Fruit fly (Drosophila melanogaster) whole organism, wandering third instar larva: Measurements from ENCODE around the gene slx1.

ENCODE experiments used
- Abd-B ChIP-seq: fragments of >200 bp; optimal IDR thresholded peaks from 2 replicates; lab custom pipeline; 2017; ENCODE audit warnings: missing biosample characterization, missing genetic modification characterization
- CG32264 ChIP-seq: fragments of 200-800 bp; sonication (Bioruptor generic); optimal IDR thresholded peaks from 2 replicates; lab custom pipeline; 2016; ENCODE audit warnings: missing biosample characterization, missing genetic modification characterization
- CG9705 ChIP-seq: fragments of 200-800 bp; sonication (Bioruptor generic); optimal IDR thresholded peaks from 2 replicates; lab custom pipeline; 2018; ENCODE audit warnings: missing biosample characterization, mild to moderate bottlenecking, missing genetic modification characterization
- CrebA ChIP-seq: fragments of 200-800 bp; sonication (Bioruptor generic); optimal IDR thresholded peaks from 2 replicates; lab custom pipeline; 2016; ENCODE audit warnings: missing biosample characterization, mild to moderate bottlenecking, missing genetic modification characterization, borderline replicate concordance
- Dfd ChIP-seq: fragments of >200 bp; optimal IDR thresholded peaks from 2 replicates; lab custom pipeline; 2017; ENCODE audit warnings: missing biosample characterization, missing genetic modification characterization
- Dif ChIP-seq: fragments of 200-275, 200-300 bp; sonication (Bioruptor generic); optimal IDR thresholded peaks from 2 replicates; lab custom pipeline; 2018; ENCODE audit warnings: missing biosample characterization, missing genetic modification characterization; ENCODE audit not compliant: partially characterized antibody
- GATAd ChIP-seq: sonication (Bioruptor generic); optimal IDR thresholded peaks from 2 replicates; lab custom pipeline; 2016; ENCODE audit warnings: missing biosample characterization, missing genetic modification characterization
- HLH106 ChIP-seq: fragments of 200-800 bp; optimal IDR thresholded peaks from 3 replicates; lab custom pipeline; 2019; ENCODE audit warnings: missing biosample characterization, mild to moderate bottlenecking, missing genetic modification characterization, moderate library complexity
- Hnf4 ChIP-seq: fragments of 200-800 bp; sonication (Bioruptor generic); optimal IDR thresholded peaks from 2 replicates; lab custom pipeline; 2016; ENCODE audit warnings: missing biosample characterization, mild to moderate bottlenecking, missing genetic modification characterization
- Hr78 ChIP-seq: fragments of >200 bp; optimal IDR thresholded peaks from 2 replicates; lab custom pipeline; 2017; ENCODE audit warnings: missing biosample characterization, missing genetic modification characterization
- Hr83 ChIP-seq: fragments of 200-300 bp; sonication (Bioruptor generic); optimal IDR thresholded peaks from 2 replicates; lab custom pipeline; 2016; ENCODE audit warnings: missing biosample characterization, mild to moderate bottlenecking, missing genetic modification characterization, moderate library complexity; ENCODE audit not compliant: poor library complexity, severe bottlenecking
- Jra ChIP-seq: sonication (Bioruptor generic); optimal IDR thresholded peaks from 2 replicates; lab custom pipeline; 2016; ENCODE audit warnings: missing biosample characterization, missing genetic modification characterization
- Mio ChIP-seq: sonication (Bioruptor generic); optimal IDR thresholded peaks from 2 replicates; lab custom pipeline; 2016; ENCODE audit warnings: missing biosample characterization, missing genetic modification characterization
- Myc ChIP-seq: fragments of >200 bp; optimal IDR thresholded peaks from 2 replicates; lab custom pipeline; 2017
- N ChIP-seq: fragments of >200 bp; optimal IDR thresholded peaks from 2 replicates; lab custom pipeline; 2018; ENCODE audit warnings: missing biosample characterization, missing external identifiers, missing genetic modification characterization
- Rel ChIP-seq, 2 experiments: fragments of 200-800 bp; sonication (Bioruptor generic) in 1 of 2; optimal IDR thresholded peaks; 2 replicates in 1 of 2; 3 replicates in 1 of 2; lab custom pipeline; 2016 to 2019; ENCODE audit warnings: mild to moderate bottlenecking in 2 of 2, missing biosample characterization in 2 of 2, missing genetic modification characterization in 2 of 2, moderate library complexity in 1 of 2
- Sp1 ChIP-seq: fragments of 200-800 bp; sonication (Bioruptor generic); optimal IDR thresholded peaks from 3 replicates; lab custom pipeline; 2019; ENCODE audit warnings: missing biosample characterization, mild to moderate bottlenecking, missing genetic modification characterization, moderate library complexity
- Vsx2 ChIP-seq: fragments of 200-300, 225-300 bp; sonication (Bioruptor generic); optimal IDR thresholded peaks from 2 replicates; lab custom pipeline; 2018; ENCODE audit warnings: missing biosample characterization, missing genetic modification characterization; ENCODE audit not compliant: partially characterized antibody
- br ChIP-seq: fragments of 200-800 bp; sonication (Bioruptor generic); optimal IDR thresholded peaks from 2 replicates; lab custom pipeline; 2016; ENCODE audit warnings: missing biosample characterization, missing genetic modification characterization
- dl ChIP-seq, 2 experiments: fragments of 175-275, 200-275 bp in 1 of 2; fragments of 200-275 bp in 1 of 2; sonication (Bioruptor generic); optimal IDR thresholded peaks; lab custom pipeline; 2018; ENCODE audit warnings: mild to moderate bottlenecking in 2 of 2, missing biosample characterization in 2 of 2, missing genetic modification characterization in 2 of 2, moderate library complexity in 2 of 2; ENCODE audit not compliant: partially characterized antibody in 2 of 2, insufficient read depth in 1 of 2
- dmrt93B ChIP-seq: fragments of 200-800 bp; sonication (Bioruptor generic); optimal IDR thresholded peaks from 2 replicates; lab custom pipeline; 2018; ENCODE audit warnings: missing biosample characterization, mild to moderate bottlenecking, missing genetic modification characterization
- dsf ChIP-seq: sonication (Bioruptor generic); optimal IDR thresholded peaks from 2 replicates; lab custom pipeline; 2016; ENCODE audit warnings: missing biosample characterization, missing genetic modification characterization, borderline replicate concordance
- ey ChIP-seq: fragments of 200-800 bp; sonication (Bioruptor generic); optimal IDR thresholded peaks from 2 replicates; lab custom pipeline; 2016; ENCODE audit warnings: missing biosample characterization, missing genetic modification characterization
- foxo ChIP-seq, 2 experiments: fragments of 200-800 bp; sonication (Bioruptor generic); optimal IDR thresholded peaks; 2 replicates in 1 of 2; 3 replicates in 1 of 2; lab custom pipeline; 2016 to 2017; ENCODE audit warnings: missing biosample characterization in 2 of 2, missing genetic modification characterization in 2 of 2
- fru ChIP-seq: fragments of 200-800 bp; sonication (Bioruptor generic); optimal IDR thresholded peaks from 3 replicates; lab custom pipeline; 2016; ENCODE audit warnings: missing biosample characterization, mild to moderate bottlenecking, missing genetic modification characterization
- h ChIP-seq: fragments of 200-800 bp; sonication (Bioruptor generic); optimal IDR thresholded peaks from 3 replicates; lab custom pipeline; 2016; ENCODE audit warnings: missing biosample characterization, mild to moderate bottlenecking, missing genetic modification characterization
- jim ChIP-seq: fragments of 175-275, 200-325 bp; sonication (Bioruptor generic); optimal IDR thresholded peaks from 2 replicates; lab custom pipeline; 2016; ENCODE audit warnings: missing biosample characterization, mild to moderate bottlenecking, missing genetic modification characterization
- lola ChIP-seq: fragments of >200 bp; optimal IDR thresholded peaks from 2 replicates; lab custom pipeline; 2017; ENCODE audit warnings: missing biosample characterization, missing genetic modification characterization
- pan ChIP-seq: fragments of >200 bp; optimal IDR thresholded peaks from 2 replicates; lab custom pipeline; 2017
- psq ChIP-seq: fragments of 200-800 bp; sonication (Bioruptor generic); optimal IDR thresholded peaks from 3 replicates; lab custom pipeline; 2017; ENCODE audit warnings: missing biosample characterization, mild to moderate bottlenecking, missing genetic modification characterization, moderate library complexity
- rgr ChIP-seq: fragments of 200-800 bp; sonication (Bioruptor generic); optimal IDR thresholded peaks from 3 replicates; lab custom pipeline; 2016; ENCODE audit warnings: missing biosample characterization, mild to moderate bottlenecking, missing genetic modification characterization
- sage ChIP-seq: fragments of 200-800 bp; sonication (Bioruptor generic); optimal IDR thresholded peaks from 2 replicates; lab custom pipeline; 2016; ENCODE audit warnings: missing biosample characterization, mild to moderate bottlenecking, missing genetic modification characterization
- sv ChIP-seq: fragments of 200-800 bp; sonication (Bioruptor generic); optimal IDR thresholded peaks from 3 replicates; lab custom pipeline; 2016; ENCODE audit warnings: missing biosample characterization, missing genetic modification characterization
- tai ChIP-seq: sonication (Bioruptor generic); optimal IDR thresholded peaks from 2 replicates; lab custom pipeline; 2016; ENCODE audit warnings: missing biosample characterization, missing genetic modification characterization
- usp ChIP-seq: fragments of >200 bp; optimal IDR thresholded peaks from 2 replicates; lab custom pipeline; 2017; ENCODE audit warnings: missing biosample characterization, missing genetic modification characterization
- woc ChIP-seq: sonication (Bioruptor generic); optimal IDR thresholded peaks from 2 replicates; lab custom pipeline; 2016; ENCODE audit warnings: missing biosample characterization, mild to moderate bottlenecking, missing genetic modification characterization

Gene slx1

DNA sequence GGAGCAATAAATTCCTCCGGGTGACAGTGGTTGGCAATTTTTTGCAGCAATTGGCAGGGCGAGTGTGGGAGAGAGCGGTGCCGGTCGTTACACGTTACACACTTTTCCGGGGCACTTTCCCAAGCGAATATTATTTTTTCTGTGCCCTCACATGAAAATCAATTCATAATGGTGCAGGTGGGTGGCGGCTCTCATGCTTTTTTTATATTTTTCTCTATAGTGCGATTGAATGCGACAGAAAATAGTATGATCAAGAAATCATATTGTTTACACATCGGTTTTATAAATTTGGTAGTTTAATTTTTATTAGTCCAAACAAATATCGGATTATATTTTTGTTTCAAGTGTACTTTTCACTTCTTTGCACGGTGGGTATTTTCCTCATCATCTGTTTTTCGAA lies 19.9 kb downstream of the slx1 start:
- TF ChIP-seq CG32264 (GFP tag; lab: Kevin White, UChicago) (no peak), sv (GFP tag; lab: Kevin White, UChicago) (no peak), Myc (lab: Kevin White, UChicago) (no peak), Sp1 (GFP tag; lab: Kevin White, UChicago) (no peak), br (GFP tag; lab: Kevin White, UChicago) (no peak), GATAd (GFP tag; lab: Kevin White, UChicago) (no peak), dmrt93B (no peak), psq (GFP tag; lab: Kevin White, UChicago) (no peak), Dif (no peak), rgr (no peak), Hnf4 (GFP tag; lab: Kevin White, UChicago) (no peak), woc (GFP tag; lab: Kevin White, UChicago) (no peak), CG9705 (no peak), dl (GFP tag; optimal IDR thresholded peaks at IDR 0.05; lab: Kevin White, UChicago; ENCODE audit: insufficient read depth in 1 of 2, partially characterized antibody in 2 of 2) (no peak), jim (no peak), Hr83 (no peak), HLH106 (tag; lab: Kevin White, UChicago) (no peak), h (GFP tag; lab: Kevin White, UChicago) (no peak), Jra (no peak)

DNA sequence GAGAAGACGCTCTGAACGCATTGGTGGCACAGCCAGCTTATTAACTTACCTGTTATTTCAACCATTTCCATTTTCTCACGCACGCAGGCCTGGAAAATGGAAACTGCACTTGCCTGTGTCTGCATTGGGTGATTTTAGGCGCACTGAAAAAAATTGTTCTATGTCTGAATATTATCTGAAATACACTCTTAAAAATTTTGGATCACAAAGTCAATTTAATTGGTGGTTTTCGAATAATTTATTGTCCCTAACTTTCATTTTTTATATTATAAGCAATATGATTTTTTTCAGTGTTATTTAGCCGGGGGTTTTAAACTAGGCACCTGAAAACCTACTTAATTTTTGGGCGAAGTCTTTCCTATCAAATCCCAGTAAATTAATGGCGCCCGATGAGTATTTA lies 21.3 kb downstream of the slx1 start:
- TF ChIP-seq Abd-B (GFP tag; lab: Kevin White, UChicago) (no peak), woc (GFP tag; lab: Kevin White, UChicago) (no peak), N (no peak), Dif (no peak), ey (peak; percentile 8), CrebA (no peak), dsf (GFP tag; lab: Kevin White, UChicago) (no peak), Hr78 (GFP tag; lab: Kevin White, UChicago) (no peak), CG9705 (no peak), GATAd (GFP tag; lab: Kevin White, UChicago) (no peak), Rel (GFP tag; optimal IDR thresholded peaks at IDR 0.05; lab: Kevin White, UChicago) (no peak), Rel (tag; optimal IDR thresholded peaks at IDR 0.05; lab: Kevin White, UChicago) (no peak), br (GFP tag; lab: Kevin White, UChicago) (no peak), h (GFP tag; lab: Kevin White, UChicago) (peak; percentile 9), dmrt93B (no peak), sv (GFP tag; lab: Kevin White, UChicago) (peak; percentile 49), Hnf4 (GFP tag; lab: Kevin White, UChicago) (peak; percentile 25), dl (GFP tag; optimal IDR thresholded peaks at IDR 0.05; lab: Kevin White, UChicago; ENCODE audit: insufficient read depth in 1 of 2, partially characterized antibody in 2 of 2) (no peak), psq (GFP tag; lab: Kevin White, UChicago) (no peak), tai (GFP tag; lab: Kevin White, UChicago) (no peak), Dfd (no peak), rgr (no peak), fru (peak; percentile 27), Sp1 (GFP tag; lab: Kevin White, UChicago) (no peak), Myc (lab: Kevin White, UChicago) (no peak), foxo (GFP tag; optimal IDR thresholded peaks at IDR 0.05; lab: Kevin White, UChicago) (peak in 1 of 2 experiments; percentile 20), lola (GFP tag; lab: Kevin White, UChicago) (no peak), usp (no peak), Vsx2 (GFP tag; lab: Kevin White, UChicago) (no peak), pan (lab: Kevin White, UChicago) (no peak), jim (no peak)

DNA sequence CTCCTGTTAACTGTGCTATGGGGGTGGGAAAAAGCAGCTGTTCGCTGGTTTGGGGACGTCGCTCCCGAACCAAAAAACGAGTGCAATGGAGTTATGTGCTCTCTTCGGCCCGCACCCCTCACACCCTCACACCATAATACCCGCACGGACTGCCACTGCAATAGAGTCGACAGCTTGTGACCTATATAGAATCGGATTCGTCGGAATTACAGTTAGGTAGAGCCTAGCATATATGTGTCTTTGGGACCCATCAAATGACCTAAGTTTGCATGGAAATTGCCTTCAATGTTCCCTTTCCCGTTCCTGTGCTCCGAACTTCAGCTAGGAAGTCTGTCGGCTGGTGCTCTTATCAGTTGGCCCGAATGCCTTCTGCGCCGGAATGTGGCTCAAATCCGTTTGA lies 22.4 kb downstream of the slx1 start:
- no peak for TF ChIP-seq N
- TF ChIP-seq lola (GFP tag; lab: Kevin White, UChicago), result no peak
- TF ChIP-seq sage (GFP tag; lab: Kevin White, UChicago), result no peak
- no peak for TF ChIP-seq rgr
- no peak for TF ChIP-seq Sp1 (GFP tag; lab: Kevin White, UChicago)
- no peak for TF ChIP-seq CrebA
- TF ChIP-seq CG9705, result no peak
- no peak for TF ChIP-seq br (GFP tag; lab: Kevin White, UChicago)
- TF ChIP-seq foxo (GFP tag; optimal IDR thresholded peaks at IDR 0.05; lab: Kevin White, UChicago), result no peak
- TF ChIP-seq Mio (GFP tag; lab: Kevin White, UChicago), result no peak
- TF ChIP-seq CG32264 (GFP tag; lab: Kevin White, UChicago), result no peak
- no peak for TF ChIP-seq Dfd
- TF ChIP-seq Dif, result no peak
- TF ChIP-seq GATAd (GFP tag; lab: Kevin White, UChicago), result no peak
- TF ChIP-seq Myc (lab: Kevin White, UChicago), result no peak
- no peak for TF ChIP-seq HLH106 (tag; lab: Kevin White, UChicago)
- no peak for TF ChIP-seq ey
- no peak for TF ChIP-seq Jra
